Fruit fly (Drosophila melanogaster) whole organism, adult: ENCODE data around the gene CG12506.

ENCODE experiments used
- CG11617 ChIP-seq: fragments of 200-800 bp; sonication (Bioruptor generic); optimal IDR thresholded peaks from 2 replicates; lab custom pipeline; 2017; ENCODE audit warnings: mild to moderate bottlenecking, missing biosample characterization, missing genetic modification reagents, missing genetic modification characterization
- CG12768 ChIP-seq: fragments of 200-800 bp; sonication (Bioruptor generic); optimal IDR thresholded peaks from 2 replicates; lab custom pipeline; 2017; ENCODE audit warnings: missing biosample characterization, missing genetic modification characterization, mild to moderate bottlenecking, moderate library complexity, missing genetic modification reagents
- CG1620 ChIP-seq: fragments of 200-800 bp; sonication (Bioruptor generic); optimal IDR thresholded peaks from 2 replicates; lab custom pipeline; 2016; ENCODE audit warnings: missing biosample characterization, missing genetic modification characterization
- CG33017 ChIP-seq: fragments of 200-800 bp; sonication (Bioruptor generic); optimal IDR thresholded peaks from 2 replicates; lab custom pipeline; 2018; ENCODE audit warnings: missing biosample characterization, mild to moderate bottlenecking, missing genetic modification characterization, moderate library complexity
- CG5204 ChIP-seq: fragments of 200-800 bp; sonication (Bioruptor generic); optimal IDR thresholded peaks from 2 replicates; lab custom pipeline; 2016; ENCODE audit warnings: missing biosample characterization, missing genetic modification characterization
- CG7045 ChIP-seq: fragments of 200-800 bp; sonication (Bioruptor generic); optimal IDR thresholded peaks from 2 replicates; lab custom pipeline; 2017; ENCODE audit warnings: missing biosample characterization, mild to moderate bottlenecking, missing genetic modification characterization
- Crg-1 ChIP-seq: fragments of 200-800 bp; sonication (Bioruptor generic); optimal IDR thresholded peaks from 2 replicates; lab custom pipeline; 2016; ENCODE audit warnings: missing biosample characterization, missing genetic modification characterization
- Hr96 ChIP-seq: fragments of 200-800 bp; sonication (Bioruptor generic); optimal IDR thresholded peaks from 2 replicates; lab custom pipeline; 2016; ENCODE audit warnings: missing biosample characterization, missing genetic modification characterization
- Mnt ChIP-seq: fragments of 200-800 bp; sonication (Bioruptor generic); optimal IDR thresholded peaks from 2 replicates; lab custom pipeline; 2016; ENCODE audit warnings: missing biosample characterization, mild to moderate bottlenecking, missing genetic modification characterization
- bab1 ChIP-seq: fragments of 200-800 bp; sonication (Bioruptor generic); optimal IDR thresholded peaks from 3 replicates; lab custom pipeline; 2019; ENCODE audit warnings: missing biosample characterization, mild to moderate bottlenecking, missing genetic modification characterization, moderate library complexity
- kay ChIP-seq: fragments of 200-800 bp; sonication (Bioruptor generic); peaks from one replicate; lab custom pipeline; 2016; ENCODE audit warnings: missing biosample characterization, missing genetic modification characterization, borderline replicate concordance
- pad ChIP-seq: fragments of 200-800 bp; sonication (Bioruptor generic); optimal IDR thresholded peaks from 3 replicates; lab custom pipeline; 2017; ENCODE audit warnings: missing biosample characterization, missing genetic modification characterization, mild to moderate bottlenecking, moderate library complexity, missing genetic modification reagents
- tj ChIP-seq: fragments of 200-800 bp; sonication (Bioruptor generic); optimal IDR thresholded peaks from 3 replicates; lab custom pipeline; 2017; ENCODE audit warnings: missing biosample characterization, mild to moderate bottlenecking, missing genetic modification characterization, moderate library complexity
- toe ChIP-seq: fragments of 200-800 bp; sonication (Bioruptor generic); optimal IDR thresholded peaks from 2 replicates; lab custom pipeline; 2016; ENCODE audit warnings: missing biosample characterization, missing genetic modification characterization

DNA sequence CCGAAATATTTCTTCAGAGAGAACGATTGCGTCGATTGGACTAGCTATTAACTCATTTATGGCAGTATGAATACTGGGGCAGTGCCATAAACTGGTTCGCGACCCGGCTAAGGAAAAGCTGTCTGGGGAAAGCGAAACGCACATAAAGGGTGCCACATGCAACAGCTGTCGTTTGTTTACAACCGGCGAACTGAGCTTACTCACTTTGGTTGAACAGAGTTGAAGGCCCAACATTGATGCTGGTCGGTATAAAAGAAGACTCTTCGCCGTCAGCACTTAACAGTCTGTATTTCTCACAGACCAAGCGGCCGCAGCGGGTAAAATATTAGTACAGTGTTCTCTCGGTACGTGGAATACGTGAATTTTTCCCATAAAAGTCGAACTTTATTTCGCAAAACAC is 27.6 kb upstream of the CG12506 start:
- no peak for TF ChIP-seq toe (GFP tag; lab: Kevin White, UChicago)
- TF ChIP-seq CG5204 (GFP tag; lab: Kevin White, UChicago): no peak
- TF ChIP-seq Mnt (GFP tag; lab: Kevin White, UChicago): no peak
- TF ChIP-seq tj (GFP tag; lab: Kevin White, UChicago): no peak
- no peak for TF ChIP-seq pad (GFP tag; lab: Kevin White, UChicago)
- no peak for TF ChIP-seq CG12768
- TF ChIP-seq CG1620 (GFP tag; lab: Kevin White, UChicago): no peak
- no peak for TF ChIP-seq kay (GFP tag; lab: Kevin White, UChicago)
- TF ChIP-seq CG7045 (GFP tag; lab: Kevin White, UChicago): no peak
- TF ChIP-seq bab1 (GFP tag; lab: Kevin White, UChicago): no peak
- no peak for TF ChIP-seq CG33017 (tag; lab: Kevin White, UChicago)
- TF ChIP-seq Crg-1 (GFP tag; lab: Kevin White, UChicago): no peak
- TF ChIP-seq Hr96 (GFP tag; lab: Kevin White, UChicago): no peak
- no peak for TF ChIP-seq CG11617 (GFP tag; lab: Kevin White, UChicago)
